Worm (Caenorhabditis elegans) whole organism, L3 larva: ENCODE data around the gene asd-1.

ENCODE experiments used
- R02D3.7 ChIP-seq: fragments of 150-350 bp; optimal IDR thresholded peaks from 2 replicates; lab custom pipeline; 2014; ENCODE audit warnings: missing biosample characterization, missing genetic modification characterization
- aly-2 ChIP-seq: fragments of 150-350 bp; optimal IDR thresholded peaks from 2 replicates; lab custom pipeline; 2014; ENCODE audit warnings: missing biosample characterization, missing genetic modification characterization
- ama-1 ChIP-seq: fragments of 150-350 bp; optimal IDR thresholded peaks from 2 replicates; lab custom pipeline; 2018
- ceh-16 ChIP-seq: sonication (generic microtip); optimal IDR thresholded peaks from 2 replicates; lab custom pipeline; 2017; ENCODE audit warnings: missing biosample characterization, missing genetic modification characterization
- ceh-28 ChIP-seq: fragments of 150-350 bp; optimal IDR thresholded peaks from 2 replicates; lab custom pipeline; 2014; ENCODE audit warnings: missing biosample characterization, missing genetic modification reagents, missing genetic modification characterization
- ceh-82 ChIP-seq: fragments of 150-350 bp; optimal IDR thresholded peaks from 2 replicates; lab custom pipeline; 2014; ENCODE audit warnings: missing biosample characterization, missing genetic modification characterization
- ceh-9 ChIP-seq: sonication (generic microtip); optimal IDR thresholded peaks from 2 replicates; lab custom pipeline; 2018; ENCODE audit warnings: missing biosample characterization, missing genetic modification characterization
- egl-27 ChIP-seq: sonication (generic microtip); optimal IDR thresholded peaks from 4 replicates; lab custom pipeline; 2017; ENCODE audit warnings: missing biosample characterization, missing genetic modification reagents, missing genetic modification characterization
- egl-5 ChIP-seq: fragments of 150-350 bp; optimal IDR thresholded peaks from 2 replicates; lab custom pipeline; 2017; ENCODE audit warnings: missing biosample characterization, missing genetic modification reagents, missing genetic modification characterization, inconsistent platforms
- elt-1 ChIP-seq: fragments of 150-350 bp; optimal IDR thresholded peaks from 2 replicates; lab custom pipeline; 2014; ENCODE audit warnings: missing biosample characterization, missing genetic modification characterization
- elt-2 ChIP-seq: sonication (generic microtip); optimal IDR thresholded peaks from 2 replicates; lab custom pipeline; 2016; ENCODE audit warnings: missing genetic modification reagents, mild to moderate bottlenecking, missing genetic modification characterization, missing compliant biosample characterization
- elt-3 ChIP-seq, 3 experiments: fragments of 150-350 bp in 1 of 3; sonication (generic microtip) in 2 of 3; optimal IDR thresholded peaks; 2 replicates in 2 of 3; 4 replicates in 1 of 3; lab custom pipeline; 2014 to 2017; ENCODE audit warnings: missing biosample characterization in 3 of 3, missing genetic modification characterization in 3 of 3
- eor-1 ChIP-seq, 2 experiments: fragments of 150-350 bp; optimal IDR thresholded peaks; 2 replicates each; lab custom pipeline; 2014 to 2018; ENCODE audit warnings: missing biosample characterization in 2 of 2, missing genetic modification characterization in 2 of 2
- fkh-10 ChIP-seq: sonication (generic microtip); optimal IDR thresholded peaks from 2 replicates; lab custom pipeline; 2017; ENCODE audit warnings: missing biosample characterization, missing genetic modification reagents, missing genetic modification characterization
- fos-1 ChIP-seq: fragments of 150-350 bp; optimal IDR thresholded peaks from 2 replicates; lab custom pipeline; 2014; ENCODE audit warnings: missing biosample characterization, missing genetic modification characterization
- hmg-11 ChIP-seq: sonication (generic microtip); optimal IDR thresholded peaks from 2 replicates; lab custom pipeline; 2016; ENCODE audit warnings: missing genetic modification characterization, missing compliant biosample characterization
- lin-15B ChIP-seq: fragments of 150-350 bp; optimal IDR thresholded peaks from 2 replicates; lab custom pipeline; 2014; ENCODE audit warnings: missing biosample characterization, missing genetic modification characterization
- lin-39 ChIP-seq: fragments of 150-350 bp; optimal IDR thresholded peaks from 2 replicates; lab custom pipeline; 2018; ENCODE audit warnings: missing biosample characterization, missing genetic modification reagents, missing genetic modification characterization
- lsy-12 ChIP-seq: sonication (generic microtip); optimal IDR thresholded peaks from 2 replicates; lab custom pipeline; 2016; ENCODE audit warnings: mild to moderate bottlenecking, missing genetic modification characterization, missing compliant biosample characterization
- mml-1 ChIP-seq: fragments of 150-350 bp; sonication (generic microtip); optimal IDR thresholded peaks from 3 replicates; lab custom pipeline; 2014; ENCODE audit warnings: missing biosample characterization, missing genetic modification characterization
- nfya-1 ChIP-seq: sonication (generic microtip); optimal IDR thresholded peaks from 2 replicates; lab custom pipeline; 2017; ENCODE audit warnings: missing genetic modification characterization, mild to moderate bottlenecking, missing compliant biosample characterization, antibody characterized with exemption, moderate library complexity; ENCODE audit not compliant: insufficient read depth
- nhr-12 ChIP-seq: fragments of 150-350 bp; optimal IDR thresholded peaks from 2 replicates; lab custom pipeline; 2014; ENCODE audit warnings: missing biosample characterization, missing genetic modification characterization
- nhr-23 ChIP-seq: fragments of 150-350 bp; optimal IDR thresholded peaks from 2 replicates; lab custom pipeline; 2014; ENCODE audit warnings: missing biosample characterization, missing genetic modification reagents, missing genetic modification characterization
- nhr-237 ChIP-seq: fragments of 150-350 bp; optimal IDR thresholded peaks from 2 replicates; lab custom pipeline; 2014; ENCODE audit warnings: missing biosample characterization, missing genetic modification characterization
- nhr-67 ChIP-seq: fragments of 150-350 bp; optimal IDR thresholded peaks from 2 replicates; lab custom pipeline; 2014; ENCODE audit warnings: missing biosample characterization, missing genetic modification characterization
- nhr-76 ChIP-seq: fragments of 150-350 bp; sonication (generic microtip); optimal IDR thresholded peaks from 5 replicates; lab custom pipeline; 2014; ENCODE audit warnings: missing biosample characterization, missing genetic modification characterization
- nhr-77 ChIP-seq: fragments of 150-350 bp; optimal IDR thresholded peaks from 2 replicates; lab custom pipeline; 2014; ENCODE audit warnings: missing biosample characterization, missing genetic modification characterization
- pha-4 ChIP-seq: fragments of 150-350 bp; optimal IDR thresholded peaks from 2 replicates; lab custom pipeline; 2014; ENCODE audit warnings: missing biosample characterization, missing genetic modification reagents, missing genetic modification characterization
- pqm-1 ChIP-seq: fragments of 150-350 bp; optimal IDR thresholded peaks from 2 replicates; lab custom pipeline; 2017; ENCODE audit warnings: missing biosample characterization, missing genetic modification characterization, inconsistent platforms
- skn-1 ChIP-seq: fragments of 150-350 bp; optimal IDR thresholded peaks from 2 replicates; lab custom pipeline; 2014; ENCODE audit warnings: missing biosample characterization, missing genetic modification characterization
- snpc-4 ChIP-seq: fragments of 150-350 bp; optimal IDR thresholded peaks from 2 replicates; lab custom pipeline; 2014; ENCODE audit warnings: missing biosample characterization, missing genetic modification characterization
- unc-39 ChIP-seq: sonication (generic microtip); optimal IDR thresholded peaks from 4 replicates; lab custom pipeline; 2017; ENCODE audit warnings: missing biosample characterization, missing genetic modification characterization
- unc-62 ChIP-seq: fragments of 150-350 bp; sonication (generic microtip); optimal IDR thresholded peaks from 4 replicates; lab custom pipeline; 2014; ENCODE audit warnings: missing biosample characterization, missing genetic modification reagents, missing genetic modification characterization
- zag-1 ChIP-seq: fragments of 150-350 bp; optimal IDR thresholded peaks from 2 replicates; lab custom pipeline; 2014; ENCODE audit warnings: missing biosample characterization, missing genetic modification characterization
- ztf-11 ChIP-seq: fragments of 150-350 bp; optimal IDR thresholded peaks from 2 replicates; lab custom pipeline; 2014; ENCODE audit warnings: missing biosample characterization, missing genetic modification characterization
- ztf-4 ChIP-seq: fragments of 150-350 bp; optimal IDR thresholded peaks from 2 replicates; lab custom pipeline; 2014; ENCODE audit warnings: missing biosample characterization, missing genetic modification characterization

asd-1 gene

DNA sequence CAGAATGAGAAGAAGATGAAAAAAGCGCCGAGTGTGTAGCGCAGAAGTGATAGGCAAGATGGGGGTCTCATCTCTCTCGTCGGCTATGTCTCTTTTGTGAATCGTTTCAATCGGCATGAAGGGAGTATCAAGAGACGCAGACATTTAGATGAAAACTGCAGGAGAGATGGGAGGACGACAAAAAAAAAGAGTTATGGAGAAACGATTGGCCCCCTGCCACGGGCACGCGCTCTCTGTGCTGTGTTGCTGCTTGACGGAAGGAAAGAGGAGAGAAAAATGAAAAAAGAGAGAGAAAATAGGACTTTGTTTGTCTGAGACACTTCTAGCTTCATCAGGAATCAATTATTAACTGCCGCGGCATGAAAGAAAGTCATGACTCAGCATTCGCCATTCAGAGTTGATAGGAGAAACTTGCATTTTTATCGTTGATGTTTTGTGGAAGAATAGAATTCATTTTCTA, 26.6 kb downstream of the asd-1 start (continued):
- TF ChIP-seq fkh-10 (GFP tag; lab: Kevin White, UChicago): no peak
- peak; percentile 2 for TF ChIP-seq lsy-12 (tag; lab: Kevin White, UChicago)

DNA sequence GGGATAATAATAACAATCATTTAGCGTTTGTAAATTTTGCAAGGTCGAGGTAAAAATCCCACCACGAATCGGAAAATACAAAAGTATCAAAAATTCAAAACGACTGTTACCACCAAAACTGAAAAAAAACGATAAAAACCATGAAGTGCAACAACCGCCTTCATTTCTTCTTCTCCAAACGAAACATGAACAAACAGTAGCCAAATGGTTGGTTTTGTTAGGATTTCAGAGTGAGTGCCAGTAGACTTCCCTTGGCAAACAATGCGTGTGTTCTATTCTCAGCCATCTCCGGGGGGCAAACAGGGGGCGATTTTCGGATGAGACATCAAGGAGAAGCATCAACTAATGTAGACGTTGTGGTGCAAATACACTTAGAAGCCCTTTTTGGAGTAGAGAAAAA, 27.6 kb downstream of the asd-1 start:
- TF ChIP-seq hmg-11 (tag; lab: Kevin White, UChicago) (peak; percentile 5), fkh-10 (GFP tag; lab: Kevin White, UChicago) (no peak)

DNA sequence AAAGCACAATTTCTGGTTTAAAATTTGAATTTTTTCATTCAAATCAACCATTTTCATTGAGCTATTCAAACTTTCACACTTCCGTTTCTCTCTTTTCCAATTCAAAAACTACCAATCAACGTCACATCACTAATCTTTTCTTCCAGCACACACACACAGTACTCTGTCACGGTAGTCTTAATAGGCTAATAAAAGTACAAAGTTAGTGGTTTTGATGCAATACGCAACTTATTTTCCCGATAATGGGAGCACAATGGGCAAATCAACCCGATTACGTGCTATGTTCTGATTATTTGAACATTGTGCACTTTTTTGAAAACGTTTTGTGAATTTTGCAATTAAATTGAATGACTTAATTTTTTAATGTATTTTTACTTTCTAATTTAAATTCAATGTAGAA, 30.3 kb downstream of the asd-1 start:
- TF ChIP-seq nfya-1 (tag; lab: Kevin White, UChicago) (peak; percentile 30), pqm-1 (tag; lab: Kevin White, UChicago) (peak; percentile 56), egl-5 (tag; lab: Kevin White, UChicago) (no peak), elt-2 (tag; lab: Kevin White, UChicago) (peak; percentile 75)

DNA sequence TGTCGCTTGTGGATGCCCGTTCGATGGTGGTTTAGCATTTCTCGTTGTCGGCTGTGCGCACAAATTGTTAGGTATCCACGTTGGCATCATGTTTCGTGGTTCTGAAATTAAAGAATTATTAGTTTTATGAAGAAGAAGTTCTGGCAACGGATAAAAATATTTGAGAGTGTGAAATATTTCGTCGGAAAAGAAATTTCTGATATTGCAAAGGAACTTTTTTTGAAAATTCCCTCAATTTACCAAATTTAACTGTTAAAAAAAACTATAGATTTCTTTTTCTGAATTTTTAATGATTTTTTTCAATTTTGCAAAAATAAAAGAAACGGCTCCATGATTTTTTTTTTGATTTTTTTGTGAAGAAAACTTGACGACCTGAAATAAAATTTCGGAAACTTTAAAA, 30.9 kb downstream of the asd-1 start, which contains the start of gene mpk-1:
TSS of gene mpk-1 (minus strand) at position 101 of the 400 bp plus-strand sequence.
- no peak for TF ChIP-seq pha-4 (tag; lab: Kevin White, UChicago)
- no peak for TF ChIP-seq ceh-82 (tag; lab: Kevin White, UChicago)
- TF ChIP-seq nhr-77 (tag; lab: Kevin White, UChicago): no peak
- TF ChIP-seq snpc-4: no peak
- TF ChIP-seq lsy-12 (tag; lab: Kevin White, UChicago): no peak
- no peak for TF ChIP-seq unc-62 (GFP tag; lab: Kevin White, UChicago)

DNA sequence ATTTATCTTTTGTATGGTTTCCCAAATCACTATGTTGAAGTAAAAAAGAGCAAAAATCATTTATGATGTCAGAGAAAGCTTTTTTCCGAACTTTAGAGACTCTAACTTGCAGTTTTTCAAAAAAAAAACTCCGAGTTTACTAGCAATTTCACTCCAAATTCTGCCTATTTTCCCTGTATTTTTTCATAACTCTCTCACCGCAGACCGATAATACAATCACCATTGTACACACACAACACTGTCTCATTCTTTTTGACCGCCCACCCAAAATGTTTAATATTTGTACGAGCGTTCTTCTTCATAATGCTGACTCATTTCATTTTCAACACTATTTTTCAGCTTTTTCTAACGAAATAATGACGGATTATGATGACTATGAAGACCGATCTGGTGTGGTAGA, 31.8 kb downstream of the asd-1 start, which contains the start of gene F43C1.5:
TSS of gene F43C1.5 (plus strand) at position 301 of the 400 bp plus-strand sequence.
- TF ChIP-seq unc-39 (tag; lab: Kevin White, UChicago): no peak
- TF ChIP-seq ceh-16: no peak
- no peak for TF ChIP-seq R02D3.7 (tag; lab: Kevin White, UChicago)
- TF ChIP-seq elt-2 (tag; lab: Kevin White, UChicago): no peak
- TF ChIP-seq zag-1 (tag; lab: Kevin White, UChicago): no peak
- TF ChIP-seq nhr-77 (tag; lab: Kevin White, UChicago): no peak
- no peak for TF ChIP-seq nhr-237
- no peak for TF ChIP-seq eor-1 (tag; optimal IDR thresholded peaks at IDR 0.05; lab: Kevin White, UChicago)
- no peak for TF ChIP-seq lin-15B
- no peak for TF ChIP-seq ceh-9 (tag; lab: Kevin White, UChicago)
- no peak for TF ChIP-seq egl-27 (tag; lab: Kevin White, UChicago)
- TF ChIP-seq nhr-67 (tag; lab: Kevin White, UChicago): no peak
- TF ChIP-seq nhr-76 (tag; lab: Kevin White, UChicago): no peak
- TF ChIP-seq ztf-11 (tag; lab: Kevin White, UChicago): no peak
- TF ChIP-seq ztf-4 (tag; lab: Kevin White, UChicago): no peak
- TF ChIP-seq pqm-1 (tag; lab: Kevin White, UChicago): no peak
- no peak for TF ChIP-seq mml-1 (tag; lab: Kevin White, UChicago)
- TF ChIP-seq ceh-28: no peak
- TF ChIP-seq elt-3 (tag; optimal IDR thresholded peaks at IDR 0.05; lab: Kevin White, UChicago): no peak
- no peak for TF ChIP-seq nhr-12 (tag; lab: Kevin White, UChicago)
- TF ChIP-seq, all 47 proteins: peak for 0

DNA sequence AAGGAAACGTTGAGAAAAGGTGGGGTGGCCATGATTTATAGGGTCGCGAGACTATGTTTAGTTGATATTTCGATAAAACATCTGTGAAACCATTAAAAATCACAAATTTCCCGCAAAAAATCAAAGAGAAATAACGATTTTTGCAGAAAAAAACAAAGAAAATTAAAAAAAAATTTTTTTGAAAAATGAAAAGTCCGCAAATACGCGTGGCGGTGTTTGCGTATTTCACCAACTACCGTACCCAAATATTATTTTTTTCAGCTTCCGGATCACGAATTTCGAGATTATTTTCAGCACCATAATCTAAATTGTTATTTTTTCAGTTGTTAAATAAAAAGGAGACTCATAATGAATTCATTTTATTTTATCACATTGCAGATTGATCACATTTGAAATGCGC, 33.0 kb downstream of the asd-1 start:
- TF ChIP-seq fkh-10 (GFP tag; lab: Kevin White, UChicago) (no peak), lin-39 (tag; lab: Kevin White, UChicago) (no peak), zag-1 (tag; lab: Kevin White, UChicago) (no peak), aly-2 (no peak), fos-1 (tag; lab: Kevin White, UChicago) (no peak), egl-5 (tag; lab: Kevin White, UChicago) (no peak), skn-1 (tag; lab: Kevin White, UChicago) (no peak), lsy-12 (tag; lab: Kevin White, UChicago) (no peak), R02D3.7 (tag; lab: Kevin White, UChicago) (no peak), elt-1 (tag; lab: Kevin White, UChicago) (no peak), ceh-28 (no peak), ama-1 (no peak), eor-1 (tag; optimal IDR thresholded peaks at IDR 0.05; lab: Kevin White, UChicago) (no peak), nhr-23 (tag; lab: Kevin White, UChicago) (no peak)
- TF ChIP-seq, all 47 proteins: peak for 0
